Worm (Caenorhabditis elegans): ENCODE data around the gene sea-2.

sea-2 gene

DNA sequence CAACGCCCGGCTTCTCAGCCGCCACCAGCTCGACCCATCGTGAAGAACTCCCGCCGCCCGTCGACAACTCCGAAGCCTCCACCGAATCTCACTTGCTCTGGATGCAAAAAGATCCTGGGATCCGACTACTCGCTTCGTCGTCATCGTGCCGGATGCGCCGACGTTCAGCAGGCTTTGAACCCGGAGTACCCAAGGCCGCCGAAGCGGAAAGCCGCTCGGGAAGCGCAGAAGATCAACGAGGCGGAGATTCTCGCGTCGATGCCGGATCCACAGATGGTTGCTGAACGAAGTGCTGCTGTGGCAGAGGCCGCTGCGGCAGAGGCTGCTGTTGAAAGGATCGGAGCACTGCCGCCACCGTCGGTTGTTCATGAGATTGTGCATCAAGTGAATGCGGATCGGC lies 18.6 kb downstream of the sea-2 start:
- no peak for TF ChIP-seq ama-1 (optimal IDR thresholded peaks at IDR 0.05)
- no peak for TF ChIP-seq nhr-43 (tag; optimal IDR thresholded peaks at IDR 0.05; ENCODE audit: poor library complexity, severe bottlenecking)
- no peak for TF ChIP-seq eor-1 (tag; optimal IDR thresholded peaks at IDR 0.05)
- TF ChIP-seq fkh-2 (tag; optimal IDR thresholded peaks at IDR 0.05): no peak
- TF ChIP-seq tbx-2 (tag; optimal IDR thresholded peaks at IDR 0.05): no peak
- no peak for TF ChIP-seq snpc-4 (tag; optimal IDR thresholded peaks at IDR 0.05)
- TF ChIP-seq zag-1 (tag; optimal IDR thresholded peaks at IDR 0.05): no peak
- no peak for TF ChIP-seq egl-5 (tag; optimal IDR thresholded peaks at IDR 0.05)
- TF ChIP-seq hmg-11 (tag; optimal IDR thresholded peaks at IDR 0.05): no peak
- TF ChIP-seq nhr-12 (tag; optimal IDR thresholded peaks at IDR 0.05): no peak
- no peak for TF ChIP-seq unc-62 (GFP tag; optimal IDR thresholded peaks at IDR 0.05)
- no peak for TF ChIP-seq R02D3.7 (tag; optimal IDR thresholded peaks at IDR 0.05)
- no peak for TF ChIP-seq jun-1 (tag; optimal IDR thresholded peaks at IDR 0.05)
- TF ChIP-seq mml-1 (tag; optimal IDR thresholded peaks at IDR 0.05): no peak
- no peak for TF ChIP-seq lsy-12 (tag; optimal IDR thresholded peaks at IDR 0.05)
- TF ChIP-seq egl-27 (tag; optimal IDR thresholded peaks at IDR 0.05): no peak

ce11 chrII:3972153-3972552 lies 22.0 kb downstream of the sea-2 start, which contains the start of gene K10G6.9:
Gene K10G6.9 (plus strand): TSS chrII:3972262.
- TF ChIP-seq pha-4 (tag; optimal IDR thresholded peaks at IDR 0.05): no peak
- peak; percentile 22 for TF ChIP-seq ceh-28 (tag; optimal IDR thresholded peaks at IDR 0.05)

- no peak for TF ChIP-seq R02D3.7 (tag; optimal IDR thresholded peaks at IDR 0.05)
- no peak for TF ChIP-seq hmg-11 (tag; optimal IDR thresholded peaks at IDR 0.05)
- TF ChIP-seq lin-39 (tag; optimal IDR thresholded peaks at IDR 0.05): no peak
- no peak for TF ChIP-seq nfya-1 (tag; optimal IDR thresholded peaks at IDR 0.05; ENCODE audit: insufficient read depth)
- TF ChIP-seq ceh-9 (tag; optimal IDR thresholded peaks at IDR 0.05): no peak
- no peak for TF ChIP-seq ZK546.5 (tag; optimal IDR thresholded peaks at IDR 0.05)
- no peak for TF ChIP-seq fkh-2 (tag; optimal IDR thresholded peaks at IDR 0.05)
- no peak for TF ChIP-seq nhr-67 (tag; optimal IDR thresholded peaks at IDR 0.05)
- TF ChIP-seq zag-1 (tag; optimal IDR thresholded peaks at IDR 0.05): no peak
- TF ChIP-seq ama-1 (optimal IDR thresholded peaks at IDR 0.05): no peak
- TF ChIP-seq lsy-12 (tag; optimal IDR thresholded peaks at IDR 0.05): no peak
- TF ChIP-seq daf-12 (tag; optimal IDR thresholded peaks at IDR 0.05): no peak
- no peak for TF ChIP-seq ztf-4 (tag; optimal IDR thresholded peaks at IDR 0.05)
- TF ChIP-seq mml-1 (tag; optimal IDR thresholded peaks at IDR 0.05): no peak
- TF ChIP-seq egl-5 (tag; optimal IDR thresholded peaks at IDR 0.05): no peak
- TF ChIP-seq fos-1 (tag; optimal IDR thresholded peaks at IDR 0.05): no peak
- no peak for TF ChIP-seq elt-1 (tag; optimal IDR thresholded peaks at IDR 0.05)
- no peak for TF ChIP-seq nhr-28 (tag; optimal IDR thresholded peaks at IDR 0.05)
- no peak for TF ChIP-seq ceh-16 (tag; optimal IDR thresholded peaks at IDR 0.05)
These were observed 24.8 kb downstream of the sea-2 start, which contains the start of gene cank-26 for ce11 chrII:3974953-3975352. Gene cank-26 (minus strand): TSS chrII:3975065.

DNA sequence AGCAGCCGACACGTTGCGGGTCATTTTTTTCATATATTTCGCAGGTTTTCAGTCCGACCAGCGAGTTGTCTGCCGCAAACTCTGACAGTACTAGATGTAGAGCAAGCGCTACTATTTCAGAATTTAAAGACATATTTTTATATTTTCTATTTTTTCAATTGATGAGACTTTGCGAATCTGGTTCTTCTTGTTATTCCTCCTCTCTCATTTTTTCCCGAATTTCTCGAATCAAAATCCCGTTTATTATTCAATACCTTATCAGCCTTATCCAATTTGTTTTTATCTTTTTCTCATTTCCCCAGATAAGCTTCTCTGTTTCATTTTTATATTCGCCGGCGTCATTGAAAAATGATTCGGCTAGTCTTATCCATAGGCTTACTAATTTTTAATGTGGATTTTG lies 25.8 kb downstream of the sea-2 start, which contains the start of gene dos-2:
dos-2 (plus strand) TSS at position 301 of the 400 bp plus-strand sequence.
- TF ChIP-seq mml-1 (tag; optimal IDR thresholded peaks at IDR 0.05) (no peak), unc-39 (tag; optimal IDR thresholded peaks at IDR 0.05) (no peak), ztf-11 (tag; optimal IDR thresholded peaks at IDR 0.05) (no peak), unc-62 (GFP tag; optimal IDR thresholded peaks at IDR 0.05) (no peak), nhr-76 (tag; optimal IDR thresholded peaks at IDR 0.05) (no peak), nhr-43 (tag; optimal IDR thresholded peaks at IDR 0.05; ENCODE audit: poor library complexity, severe bottlenecking) (no peak), snpc-4 (tag; optimal IDR thresholded peaks at IDR 0.05) (no peak), egl-5 (tag; optimal IDR thresholded peaks at IDR 0.05) (no peak), R02D3.7 (tag; optimal IDR thresholded peaks at IDR 0.05) (no peak), elt-3 (tag; optimal IDR thresholded peaks at IDR 0.05) (no peak), sea-2 (GFP tag; optimal IDR thresholded peaks at IDR 0.05) (no peak), fos-1 (tag; optimal IDR thresholded peaks at IDR 0.05) (no peak), ceh-9 (tag; optimal IDR thresholded peaks at IDR 0.05) (no peak)

ce11 chrII:3978198-3978597 lies 28.0 kb downstream of the sea-2 start:
- TF ChIP-seq ceh-9 (tag; optimal IDR thresholded peaks at IDR 0.05): no peak
- TF ChIP-seq ceh-82 (tag; optimal IDR thresholded peaks at IDR 0.05): no peak
- TF ChIP-seq unc-62 (GFP tag; optimal IDR thresholded peaks at IDR 0.05): no peak
- no peak for TF ChIP-seq fkh-10 (GFP tag; optimal IDR thresholded peaks at IDR 0.05)
- TF ChIP-seq daf-12 (tag; optimal IDR thresholded peaks at IDR 0.05): no peak
- no peak for TF ChIP-seq ama-1 (optimal IDR thresholded peaks at IDR 0.05)
- TF ChIP-seq sea-2 (GFP tag; optimal IDR thresholded peaks at IDR 0.05): no peak
- no peak for TF ChIP-seq nhr-28 (tag; optimal IDR thresholded peaks at IDR 0.05)
- no peak for TF ChIP-seq ZK546.5 (tag; optimal IDR thresholded peaks at IDR 0.05)
- TF ChIP-seq jun-1 (tag; optimal IDR thresholded peaks at IDR 0.05): no peak
- no peak for TF ChIP-seq nhr-43 (tag; optimal IDR thresholded peaks at IDR 0.05; ENCODE audit: poor library complexity, severe bottlenecking)
- no peak for TF ChIP-seq unc-39 (tag; optimal IDR thresholded peaks at IDR 0.05)
- no peak for TF ChIP-seq mdl-1 (tag; optimal IDR thresholded peaks at IDR 0.05)
- no peak for TF ChIP-seq ztf-11 (tag; optimal IDR thresholded peaks at IDR 0.05)
- no peak for TF ChIP-seq egl-5 (tag; optimal IDR thresholded peaks at IDR 0.05)
- no peak for TF ChIP-seq nfya-1 (tag; optimal IDR thresholded peaks at IDR 0.05; ENCODE audit: insufficient read depth)
- TF ChIP-seq tbx-2 (tag; optimal IDR thresholded peaks at IDR 0.05): no peak
